Fruit fly (Drosophila melanogaster) whole organism, prepupa: ENCODE results near the gene CG43672.

ENCODE experiments used
- Blimp-1 ChIP-seq: fragments of 200-800 bp; sonication (Bioruptor generic); optimal IDR thresholded peaks from 3 replicates; lab custom pipeline; 2017; ENCODE audit warnings: missing biosample characterization, missing genetic modification characterization, mild to moderate bottlenecking, moderate library complexity, missing genetic modification reagents
- CG11762 ChIP-seq: fragments of 200-800 bp; sonication (Bioruptor generic); optimal IDR thresholded peaks from 3 replicates; lab custom pipeline; 2016; ENCODE audit warnings: missing biosample characterization, missing genetic modification characterization; ENCODE audit not compliant: insufficient read depth
- CG11902 ChIP-seq: fragments of 200-800 bp; sonication (Bioruptor generic); optimal IDR thresholded peaks from 3 replicates; lab custom pipeline; 2016; ENCODE audit warnings: missing biosample characterization, missing genetic modification characterization
- CG15336 ChIP-seq: fragments of 200-800 bp; sonication (Bioruptor generic); IDR thresholded peaks from 2 replicates; pipeline ENCODE4 v1.3.6; 2022; ENCODE audit warnings: missing biosample characterization, missing genetic modification characterization
- CG1621 ChIP-seq: fragments of 200-800 bp; sonication (Bioruptor generic); optimal IDR thresholded peaks from 3 replicates; lab custom pipeline; 2018; ENCODE audit warnings: missing biosample characterization, mild to moderate bottlenecking, missing genetic modification characterization
- CG16779 ChIP-seq: fragments of 200-800 bp; sonication (Bioruptor generic); optimal IDR thresholded peaks from 3 replicates; lab custom pipeline; 2017; ENCODE audit warnings: missing biosample characterization, mild to moderate bottlenecking, missing genetic modification characterization
- CG3032 ChIP-seq: fragments of 200-800 bp; optimal IDR thresholded peaks from 2 replicates; lab custom pipeline; 2019; ENCODE audit warnings: missing biosample characterization, mild to moderate bottlenecking, missing genetic modification characterization, moderate library complexity
- CG31627 ChIP-seq: fragments of 200-800 bp; sonication (Bioruptor generic); optimal IDR thresholded peaks from 3 replicates; lab custom pipeline; 2016; ENCODE audit warnings: missing biosample characterization, missing genetic modification characterization
- CG32006 ChIP-seq: fragments of 200-800 bp; sonication (Bioruptor generic); optimal IDR thresholded peaks from 3 replicates; lab custom pipeline; 2017; ENCODE audit warnings: missing biosample characterization, mild to moderate bottlenecking, missing genetic modification characterization
- CG3919 ChIP-seq: fragments of 200-800 bp; sonication (Bioruptor generic); optimal IDR thresholded peaks from 3 replicates; lab custom pipeline; 2016; ENCODE audit warnings: missing biosample characterization, missing genetic modification characterization
- CG6163 ChIP-seq: fragments of 200-800 bp; sonication (Bioruptor generic); IDR thresholded peaks from 3 replicates; pipeline ENCODE4 v1.3.6; 2022; ENCODE audit warnings: missing biosample characterization, missing genetic modification characterization
- CG6792 ChIP-seq: fragments of 200-800 bp; sonication (Bioruptor generic); optimal IDR thresholded peaks from 3 replicates; lab custom pipeline; 2016; ENCODE audit warnings: missing biosample characterization, missing genetic modification characterization
- CG6808 ChIP-seq: fragments of 200-800 bp; sonication (Bioruptor generic); optimal IDR thresholded peaks from 3 replicates; lab custom pipeline; 2017; ENCODE audit warnings: missing biosample characterization, missing genetic modification characterization, mild to moderate bottlenecking, moderate library complexity, missing genetic modification reagents
- CG6854 ChIP-seq: fragments of 200-800 bp; sonication (Bioruptor generic); optimal IDR thresholded peaks from 2 replicates; lab custom pipeline; 2017; ENCODE audit warnings: missing biosample characterization, mild to moderate bottlenecking, missing genetic modification characterization
- CG8119 ChIP-seq: fragments of 200-800 bp; sonication (Bioruptor generic); IDR thresholded peaks from 3 replicates; pipeline ENCODE4 v1.3.6; 2022; ENCODE audit warnings: missing biosample characterization, missing genetic modification characterization
- CG8319 ChIP-seq: fragments of 200-800 bp; sonication (Bioruptor generic); optimal IDR thresholded peaks from 3 replicates; lab custom pipeline; 2016; ENCODE audit warnings: missing biosample characterization, missing genetic modification characterization
- CG9139 ChIP-seq: fragments of 200-800 bp; sonication (Bioruptor generic); optimal IDR thresholded peaks from 3 replicates; lab custom pipeline; 2017; ENCODE audit warnings: missing biosample characterization, mild to moderate bottlenecking, missing genetic modification characterization
- Eip78C ChIP-seq: fragments of 200-800 bp; sonication (Bioruptor generic); peaks from one replicate; lab custom pipeline; 2016; ENCODE audit warnings: missing biosample characterization, missing genetic modification characterization
- Eip93F ChIP-seq: fragments of 200-800 bp; sonication (Bioruptor generic); optimal IDR thresholded peaks from 2 replicates; lab custom pipeline; 2016; ENCODE audit warnings: missing biosample characterization, mild to moderate bottlenecking, missing genetic modification characterization
- Ets21C ChIP-seq: fragments of 200-800 bp; sonication (Bioruptor generic); optimal IDR thresholded peaks from 3 replicates; lab custom pipeline; 2016; ENCODE audit warnings: missing biosample characterization, missing genetic modification characterization
- Ets96B ChIP-seq: fragments of 200-800 bp; optimal IDR thresholded peaks from 2 replicates; lab custom pipeline; 2019; ENCODE audit warnings: missing biosample characterization, mild to moderate bottlenecking, missing genetic modification characterization, moderate library complexity
- Gug ChIP-seq: fragments of 200-800 bp; sonication (Bioruptor generic); IDR thresholded peaks from 2 replicates; pipeline ENCODE4 v1.3.6; 2022; ENCODE audit warnings: missing biosample characterization, missing genetic modification characterization
- Hr39 ChIP-seq: fragments of 200-800 bp; sonication (Bioruptor generic); optimal IDR thresholded peaks from 2 replicates; lab custom pipeline; 2016; ENCODE audit warnings: missing biosample characterization, missing genetic modification characterization
- Lpt ChIP-seq: fragments of 200-800 bp; sonication (Bioruptor generic); optimal IDR thresholded peaks from 3 replicates; lab custom pipeline; 2016; ENCODE audit warnings: missing biosample characterization, missing genetic modification characterization
- Met ChIP-seq: fragments of 200-800 bp; sonication (Bioruptor generic); optimal IDR thresholded peaks from 3 replicates; lab custom pipeline; 2016; ENCODE audit warnings: missing biosample characterization, missing genetic modification characterization
- OdsH ChIP-seq: fragments of 200-800 bp; sonication (Bioruptor generic); optimal IDR thresholded peaks from 3 replicates; lab custom pipeline; 2016; ENCODE audit warnings: missing biosample characterization, missing genetic modification characterization
- Sox102F ChIP-seq: fragments of 200-800 bp; sonication (Bioruptor generic); optimal IDR thresholded peaks from 2 replicates; lab custom pipeline; 2016; ENCODE audit warnings: missing biosample characterization, mild to moderate bottlenecking, missing genetic modification characterization
- Sox15 ChIP-seq: fragments of 200-800 bp; sonication (Bioruptor generic); optimal IDR thresholded peaks from 3 replicates; lab custom pipeline; 2016; ENCODE audit warnings: missing biosample characterization, missing genetic modification characterization
- achi ChIP-seq: fragments of 200-800 bp; sonication (Bioruptor generic); optimal IDR thresholded peaks from 3 replicates; lab custom pipeline; 2016; ENCODE audit warnings: missing biosample characterization, missing genetic modification characterization
- acj6 ChIP-seq: fragments of 200-800 bp; sonication (Bioruptor generic); optimal IDR thresholded peaks from 3 replicates; lab custom pipeline; 2016; ENCODE audit warnings: missing biosample characterization, missing genetic modification characterization
- cyc ChIP-seq: fragments of 200-800 bp; sonication (Bioruptor generic); optimal IDR thresholded peaks from 3 replicates; lab custom pipeline; 2016; ENCODE audit warnings: missing biosample characterization, missing genetic modification characterization
- dsx ChIP-seq: fragments of 200-800 bp; optimal IDR thresholded peaks from 3 replicates; lab custom pipeline; 2019; ENCODE audit warnings: missing biosample characterization, mild to moderate bottlenecking, missing genetic modification characterization, moderate library complexity; ENCODE audit not compliant: poor library complexity, severe bottlenecking
- eg ChIP-seq: fragments of 200-800 bp; sonication (Bioruptor generic); IDR thresholded peaks from 3 replicates; pipeline ENCODE4 v1.3.6; 2022; ENCODE audit warnings: missing biosample characterization, missing genetic modification characterization
- esn ChIP-seq: fragments of 200-800 bp; sonication (Bioruptor generic); optimal IDR thresholded peaks from 2 replicates; lab custom pipeline; 2016; ENCODE audit warnings: missing biosample characterization, mild to moderate bottlenecking, missing genetic modification characterization, moderate library complexity
- fkh ChIP-seq: fragments of 200-800 bp; sonication (Bioruptor generic); optimal IDR thresholded peaks from 3 replicates; lab custom pipeline; 2017; ENCODE audit warnings: missing biosample characterization, mild to moderate bottlenecking, missing genetic modification characterization, moderate library complexity
- lz ChIP-seq: fragments of 200-800 bp; sonication (Bioruptor generic); optimal IDR thresholded peaks from 3 replicates; lab custom pipeline; 2016; ENCODE audit warnings: missing biosample characterization, missing genetic modification characterization
- net ChIP-seq: fragments of 200-800 bp; sonication (Bioruptor generic); optimal IDR thresholded peaks from 3 replicates; lab custom pipeline; 2016; ENCODE audit warnings: missing biosample characterization, missing genetic modification characterization
- pdm3 ChIP-seq: fragments of 200-800 bp; sonication (Bioruptor generic); optimal IDR thresholded peaks from 3 replicates; lab custom pipeline; 2016; ENCODE audit warnings: missing biosample characterization, missing genetic modification characterization
- salr ChIP-seq, 2 experiments: fragments of 200-800 bp; sonication (Bioruptor generic); optimal IDR thresholded peaks; 3 replicates each; lab custom pipeline; 2016 to 2018; ENCODE audit warnings: missing biosample characterization in 2 of 2, missing genetic modification characterization in 2 of 2, mild to moderate bottlenecking in 1 of 2
- spab ChIP-seq: fragments of 200-800 bp; sonication (Bioruptor generic); optimal IDR thresholded peaks from 2 replicates; lab custom pipeline; 2017; ENCODE audit warnings: missing biosample characterization, mild to moderate bottlenecking, missing genetic modification characterization, missing genetic modification reagents
- ss ChIP-seq, 2 experiments: fragments of 200-800 bp; sonication (Bioruptor generic); optimal IDR thresholded peaks; 2 replicates in 1 of 2; 3 replicates in 1 of 2; lab custom pipeline; 2017 to 2018; ENCODE audit warnings: mild to moderate bottlenecking in 2 of 2, missing biosample characterization in 2 of 2, missing genetic modification characterization in 2 of 2, moderate library complexity in 1 of 2
- svp ChIP-seq: fragments of 200-800 bp; sonication (Bioruptor generic); peaks from one replicate; lab custom pipeline; 2016; ENCODE audit warnings: missing biosample characterization, missing genetic modification characterization
- topi ChIP-seq: fragments of 200-800 bp; sonication (Bioruptor generic); optimal IDR thresholded peaks from 3 replicates; lab custom pipeline; 2016; ENCODE audit warnings: missing biosample characterization, missing genetic modification characterization
- vri ChIP-seq: fragments of 200-800 bp; sonication (Bioruptor generic); optimal IDR thresholded peaks from 3 replicates; lab custom pipeline; 2016; ENCODE audit warnings: missing biosample characterization, mild to moderate bottlenecking, missing genetic modification characterization

The CG43672 gene

DNA sequence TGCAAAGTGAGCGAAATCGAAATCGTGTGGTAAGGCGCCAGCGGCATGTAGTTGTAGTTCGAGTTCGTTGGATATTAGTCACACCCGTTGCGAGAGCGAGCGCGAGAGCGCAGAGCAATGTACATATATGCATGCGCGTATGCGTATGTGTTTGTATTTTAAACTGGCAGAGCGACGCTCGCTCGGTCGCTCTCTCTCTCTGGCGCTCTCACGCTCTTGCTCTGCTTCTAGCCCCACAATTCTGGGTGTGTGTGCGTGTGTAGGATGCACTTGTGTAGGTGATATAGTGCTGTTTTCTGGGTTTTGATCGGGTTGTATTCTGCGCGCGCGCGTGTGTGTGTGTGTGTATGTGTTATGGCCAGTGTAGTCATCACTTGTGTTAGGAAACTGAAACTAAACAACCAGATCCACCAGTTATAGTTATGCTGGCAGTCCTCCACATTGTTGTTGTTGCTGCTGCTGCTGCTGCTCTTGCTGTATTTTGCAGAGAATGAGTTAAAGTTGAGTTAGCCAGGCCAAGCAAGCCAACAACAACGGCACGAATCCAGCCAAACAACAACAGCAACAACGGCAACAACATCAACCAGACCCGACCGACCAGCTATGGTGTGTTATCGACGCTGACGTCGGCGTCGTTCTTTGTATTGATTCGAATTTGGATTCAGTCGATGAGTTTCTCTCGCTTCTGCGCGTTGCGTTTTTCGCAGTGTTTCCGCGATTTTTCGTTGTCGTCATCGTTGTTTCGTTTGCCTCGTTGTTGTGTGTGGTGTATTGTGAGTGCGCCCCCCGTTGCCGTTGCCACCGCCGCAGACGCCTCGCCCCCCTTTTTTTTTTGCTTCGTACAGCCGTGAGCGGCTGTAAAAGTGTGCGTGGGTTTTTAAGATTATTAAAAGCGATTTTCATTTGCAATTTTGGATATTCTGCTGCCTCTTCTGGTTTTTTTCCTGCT is 39.2 kb downstream of the CG43672 start (continued):
- TF ChIP-seq CG16779 (peak; percentile 12), fkh (peak; percentile 25), lz (GFP tag; lab: Kevin White, UChicago) (peak; percentile 12), CG6808 (GFP tag; lab: Kevin White, UChicago) (peak; percentile 22), Blimp-1 (GFP tag; lab: Kevin White, UChicago) (no peak), CG3919 (no peak), OdsH (GFP tag; lab: Kevin White, UChicago) (peak; percentile 3), Hr39 (GFP tag; lab: Kevin White, UChicago) (no peak), CG11762 (GFP tag; lab: Kevin White, UChicago) (no peak), Ets21C (GFP tag; lab: Kevin White, UChicago) (no peak), CG31627 (GFP tag; lab: Kevin White, UChicago) (no peak), Met (GFP tag; lab: Kevin White, UChicago) (peak; percentile 29), net (GFP tag; lab: Kevin White, UChicago) (no peak), Lpt (peak; percentile 56), CG8119 (peak; percentile 61; the same call in 2 of the 3 replicates), spab (GFP tag; lab: Kevin White, UChicago) (no peak), CG15336 (peak; percentile 66; the same call in 1 of the 2 replicates), pdm3 (GFP tag; lab: Kevin White, UChicago) (no peak), CG32006 (GFP tag; lab: Kevin White, UChicago) (no peak), topi (GFP tag; lab: Kevin White, UChicago) (no peak), Sox15 (GFP tag; lab: Kevin White, UChicago) (no peak), CG11902 (no peak), vri (GFP tag; lab: Kevin White, UChicago) (peak; percentile 54)

DNA sequence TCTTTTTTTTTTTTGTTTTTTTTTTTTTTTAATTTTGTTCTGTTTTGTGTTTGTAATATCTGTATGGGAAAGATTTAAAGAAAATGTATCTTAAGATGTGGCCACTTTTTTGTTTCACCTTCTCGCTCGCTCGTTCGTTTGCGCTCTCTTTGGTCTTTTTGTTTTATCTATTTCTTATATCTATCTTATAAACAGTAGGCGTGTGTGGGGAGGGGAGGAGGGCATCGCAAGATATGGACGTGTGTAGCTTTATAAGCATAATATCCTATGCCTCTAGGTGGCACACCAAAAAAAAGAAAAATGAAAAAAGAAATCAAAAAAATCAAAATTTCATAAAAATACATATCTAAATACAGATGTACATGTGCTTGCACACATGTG is 39.8 kb downstream of the CG43672 start:
- TF ChIP-seq salr (GFP tag; optimal IDR thresholded peaks at IDR 0.05; lab: Kevin White, UChicago) (peak in 1 of 2 experiments; percentile 10), CG1621 (tag; lab: Kevin White, UChicago) (no peak)

DNA sequence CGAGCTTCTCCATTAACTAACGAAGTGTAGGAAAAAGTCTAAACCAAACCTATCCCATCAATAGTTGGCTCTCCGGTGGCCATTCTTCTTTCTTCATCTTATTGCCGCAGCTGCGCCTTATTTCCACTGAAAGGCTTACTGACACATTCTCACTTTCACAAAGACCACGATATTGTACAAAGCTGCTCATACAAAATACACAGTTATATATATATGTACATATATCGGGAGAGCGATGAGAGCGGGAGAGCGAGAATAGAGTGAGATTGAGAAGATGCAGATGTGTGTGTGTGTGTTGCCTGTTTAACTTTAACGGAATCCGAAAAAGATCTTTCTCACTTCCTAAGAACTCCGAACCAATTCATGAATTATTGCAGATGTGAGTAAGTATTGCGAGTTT is 40.5 kb downstream of the CG43672 start:
- TF ChIP-seq CG15336 (no peak), eg (GFP tag; lab: Robert Waterston, UW) (no peak), CG16779 (no peak), ss (GFP tag; optimal IDR thresholded peaks at IDR 0.05; lab: Kevin White, UChicago) (no peak), esn (GFP tag; lab: Kevin White, UChicago) (no peak), Gug (GFP tag; lab: Robert Waterston, UW) (no peak), svp (no peak), Ets96B (no peak), Eip93F (GFP tag; lab: Kevin White, UChicago) (no peak), CG9139 (no peak), CG6792 (GFP tag; lab: Kevin White, UChicago) (no peak), CG3032 (tag; lab: Kevin White, UChicago) (no peak), Eip78C (GFP tag; lab: Kevin White, UChicago) (no peak), salr (GFP tag; optimal IDR thresholded peaks at IDR 0.05; lab: Kevin White, UChicago) (no peak), Hr39 (GFP tag; lab: Kevin White, UChicago) (no peak), CG1621 (tag; lab: Kevin White, UChicago) (peak; percentile 61), topi (GFP tag; lab: Kevin White, UChicago) (no peak), Met (GFP tag; lab: Kevin White, UChicago) (no peak), achi (no peak), Sox102F (peak; percentile 8), fkh (peak; percentile 16), CG6854 (peak; percentile 25), Ets21C (GFP tag; lab: Kevin White, UChicago) (no peak), CG6163 (GFP tag; lab: Robert Waterston, UW) (no peak; the same call in 2 of the 3 replicates), CG8319 (GFP tag; lab: Kevin White, UChicago) (no peak), Sox15 (GFP tag; lab: Kevin White, UChicago) (no peak), cyc (no peak), CG11762 (GFP tag; lab: Kevin White, UChicago) (no peak), dsx (GFP tag; lab: Kevin White, UChicago) (peak; percentile 3), acj6 (GFP tag; lab: Kevin White, UChicago) (no peak)
